Worm (Caenorhabditis elegans) whole organism, young adult: Measurements from ENCODE around the gene M02H5.8.

Experiments
- B0019.2 ChIP-seq: fragments of 200-800 bp; sonication (Bioruptor generic); conservative IDR thresholded peaks from 2 replicates; pipeline ENCODE4 v1.3.6; 2022; ENCODE audit warnings: missing genetic modification reagents, missing genetic modification characterization, missing compliant biosample characterization
- B0261.1 ChIP-seq: sonication (generic microtip); optimal IDR thresholded peaks from 2 replicates; lab custom pipeline; 2016; ENCODE audit warnings: mild to moderate bottlenecking, missing genetic modification characterization, moderate library complexity, missing compliant biosample characterization
- B0336.3 ChIP-seq: fragments of 200-800 bp; sonication (Bioruptor generic); IDR thresholded peaks from 2 replicates; pipeline ENCODE4 v1.3.6; 2022; ENCODE audit warnings: missing genetic modification characterization, missing compliant biosample characterization
- F22D6.2 ChIP-seq: sonication (generic microtip); optimal IDR thresholded peaks from 2 replicates; lab custom pipeline; 2016; ENCODE audit warnings: mild to moderate bottlenecking, missing genetic modification characterization, missing compliant biosample characterization
- F39B2.1 ChIP-seq: fragments of 200-800 bp; sonication (Bioruptor generic); IDR thresholded peaks from 2 replicates; pipeline ENCODE4 v1.3.6; 2022; ENCODE audit warnings: missing genetic modification reagents, missing genetic modification characterization, missing compliant biosample characterization
- F52B5.7 ChIP-seq: sonication (generic microtip); optimal IDR thresholded peaks from 2 replicates; lab custom pipeline; 2016; ENCODE audit warnings: mild to moderate bottlenecking, missing genetic modification characterization, missing compliant biosample characterization
- F57A8.1 ChIP-seq: fragments of 200-800 bp; sonication (Bioruptor generic); optimal IDR thresholded peaks from 2 replicates; lab custom pipeline; 2018; ENCODE audit warnings: mild to moderate bottlenecking, missing genetic modification characterization, moderate library complexity, missing compliant biosample characterization
- K12H6.12 ChIP-seq: fragments of 200-800 bp; sonication (Bioruptor generic); optimal IDR thresholded peaks from 2 replicates; lab custom pipeline; 2018; ENCODE audit warnings: mild to moderate bottlenecking, missing genetic modification characterization, missing compliant biosample characterization
- Y53G8AR.9 ChIP-seq: fragments of 200-800 bp; sonication (Bioruptor generic); conservative IDR thresholded peaks from 2 replicates; pipeline ENCODE4 v1.3.6; 2022; ENCODE audit warnings: missing genetic modification reagents, missing genetic modification characterization, missing compliant biosample characterization
- Y95B8A.8 ChIP-seq: fragments of 200-800 bp; sonication (Bioruptor generic); IDR thresholded peaks from 2 replicates; pipeline ENCODE4 v1.3.6; 2022; ENCODE audit warnings: missing genetic modification reagents, missing genetic modification characterization, missing compliant biosample characterization
- ZK185.1 ChIP-seq: sonication (generic microtip); optimal IDR thresholded peaks from 2 replicates; lab custom pipeline; 2016; ENCODE audit warnings: mild to moderate bottlenecking, missing genetic modification characterization, missing compliant biosample characterization; ENCODE audit not compliant: poor library complexity, severe bottlenecking
- aptf-2 ChIP-seq: fragments of 200-800 bp; sonication (Bioruptor generic); conservative IDR thresholded peaks from 2 replicates; pipeline ENCODE4 v1.3.6; 2022; ENCODE audit warnings: missing genetic modification reagents, missing genetic modification characterization, missing compliant biosample characterization
- aptf-3 ChIP-seq: fragments of 200-800 bp; sonication (Bioruptor generic); IDR thresholded peaks from 2 replicates; pipeline ENCODE4 v1.3.6; 2022; ENCODE audit warnings: missing genetic modification characterization, missing compliant biosample characterization
- attf-5 ChIP-seq: fragments of 200-800 bp; sonication (Bioruptor generic); optimal IDR thresholded peaks from 2 replicates; lab custom pipeline; 2018; ENCODE audit warnings: mild to moderate bottlenecking, missing genetic modification characterization, missing compliant biosample characterization
- bed-1 ChIP-seq: fragments of 200-800 bp; sonication (Bioruptor generic); IDR thresholded peaks from 2 replicates; pipeline ENCODE4 v1.3.6; 2022; ENCODE audit warnings: missing genetic modification reagents, missing genetic modification characterization, missing compliant biosample characterization
- ceh-91 ChIP-seq: fragments of 200-800 bp; sonication (Bioruptor generic); IDR thresholded peaks from 2 replicates; pipeline ENCODE4 v1.3.6; 2022; ENCODE audit warnings: missing genetic modification reagents, missing genetic modification characterization, missing compliant biosample characterization
- chd-7 ChIP-seq: sonication (generic microtip); optimal IDR thresholded peaks from 2 replicates; lab custom pipeline; 2016; ENCODE audit warnings: mild to moderate bottlenecking, missing genetic modification characterization, moderate library complexity, missing compliant biosample characterization
- dpff-1 ChIP-seq: sonication (generic microtip); optimal IDR thresholded peaks from 2 replicates; lab custom pipeline; 2017; ENCODE audit warnings: mild to moderate bottlenecking, missing genetic modification characterization, missing compliant biosample characterization
- gei-17 ChIP-seq: fragments of 200-800 bp; sonication (Bioruptor generic); optimal IDR thresholded peaks from 2 replicates; lab custom pipeline; 2018; ENCODE audit warnings: mild to moderate bottlenecking, missing genetic modification characterization, missing compliant biosample characterization
- him-1 ChIP-seq: sonication (generic microtip); optimal IDR thresholded peaks from 2 replicates; lab custom pipeline; 2016; ENCODE audit warnings: missing genotype, missing genetic modification reagents, missing genetic modification characterization, missing compliant biosample characterization
- hlh-12 ChIP-seq: sonication (generic microtip); optimal IDR thresholded peaks from 2 replicates; lab custom pipeline; 2016; ENCODE audit warnings: missing genetic modification characterization, missing compliant biosample characterization
- lag-1 ChIP-seq: fragments of 200-800 bp; sonication (Bioruptor generic); IDR thresholded peaks from 2 replicates; pipeline ENCODE4 v1.3.6; 2022; ENCODE audit warnings: missing genetic modification reagents, missing genetic modification characterization, missing compliant biosample characterization
- let-607 ChIP-seq, 2 experiments: fragments of 200-800 bp in 1 of 2; sonication (Bioruptor generic) in 1 of 2; sonication (generic microtip) in 1 of 2; optimal IDR thresholded peaks; 2 replicates each; lab custom pipeline; 2016 to 2018; ENCODE audit warnings: mild to moderate bottlenecking in 2 of 2, missing compliant biosample characterization in 2 of 2, missing genetic modification characterization in 2 of 2, moderate library complexity in 2 of 2, missing genotype in 1 of 2
- mel-28 ChIP-seq: sonication (generic microtip); optimal IDR thresholded peaks from 2 replicates; lab custom pipeline; 2016; ENCODE audit warnings: borderline replicate concordance, mild to moderate bottlenecking, missing genetic modification characterization, missing compliant biosample characterization
- mes-4 ChIP-seq: sonication (generic microtip); optimal IDR thresholded peaks from 2 replicates; lab custom pipeline; 2016; ENCODE audit warnings: missing genotype, missing genetic modification characterization, missing compliant biosample characterization
- nhr-80 ChIP-seq: sonication (generic microtip); optimal IDR thresholded peaks from 2 replicates; lab custom pipeline; 2016; ENCODE audit warnings: missing genetic modification characterization, missing compliant biosample characterization
- nhr-90 ChIP-seq: sonication (generic microtip); optimal IDR thresholded peaks from 2 replicates; lab custom pipeline; 2016; ENCODE audit warnings: missing genotype, mild to moderate bottlenecking, missing genetic modification characterization, missing compliant biosample characterization
- repo-1 ChIP-seq: sonication (generic microtip); optimal IDR thresholded peaks from 2 replicates; lab custom pipeline; 2017; ENCODE audit warnings: mild to moderate bottlenecking, missing genetic modification characterization, missing compliant biosample characterization
- sdz-38 ChIP-seq: sonication (generic microtip); optimal IDR thresholded peaks from 2 replicates; lab custom pipeline; 2016; ENCODE audit warnings: missing genotype, missing genetic modification characterization, missing compliant biosample characterization
- snpc-1.3 ChIP-seq: sonication (generic microtip); optimal IDR thresholded peaks from 2 replicates; lab custom pipeline; 2017; ENCODE audit warnings: missing genetic modification characterization, mild to moderate bottlenecking, missing compliant biosample characterization, antibody characterized with exemption, moderate library complexity, missing genotype, missing genetic modification reagents; ENCODE audit not compliant: insufficient read depth
- snpc-4 ChIP-seq, 5 experiments: fragments of 150-350 bp in 1 of 5; sonication (generic microtip) in 4 of 5; optimal IDR thresholded peaks; 2 replicates each; lab custom pipeline; 2014 to 2018; ENCODE audit warnings: missing genetic modification characterization in 5 of 5, missing biosample characterization in 3 of 5, antibody characterized with exemption in 2 of 5, mild to moderate bottlenecking in 2 of 5, missing compliant biosample characterization in 2 of 5, missing genotype in 2 of 5, moderate library complexity in 2 of 5, missing genetic modification reagents in 1 of 5
- tbx-9 ChIP-seq: sonication (generic microtip); optimal IDR thresholded peaks from 2 replicates; lab custom pipeline; 2016; ENCODE audit warnings: borderline replicate concordance, missing genetic modification characterization, inconsistent platforms, missing compliant biosample characterization
- unc-130 ChIP-seq: sonication (generic microtip); optimal IDR thresholded peaks from 2 replicates; lab custom pipeline; 2016; ENCODE audit warnings: missing genetic modification reagents, missing genetic modification characterization, missing compliant biosample characterization
- ztf-18 ChIP-seq: sonication (generic microtip); optimal IDR thresholded peaks from 2 replicates; lab custom pipeline; 2016; ENCODE audit warnings: missing genotype, mild to moderate bottlenecking, missing genetic modification characterization, missing compliant biosample characterization
- ztf-22 ChIP-seq: fragments of 200-800 bp; sonication (Bioruptor generic); optimal IDR thresholded peaks from 2 replicates; lab custom pipeline; 2018; ENCODE audit warnings: mild to moderate bottlenecking, missing genetic modification characterization, moderate library complexity, missing compliant biosample characterization
- ztf-3 ChIP-seq: fragments of 200-800 bp; sonication (Bioruptor generic); optimal IDR thresholded peaks from 2 replicates; lab custom pipeline; 2018; ENCODE audit warnings: mild to moderate bottlenecking, missing genetic modification characterization, missing compliant biosample characterization

M02H5.8 gene

ce11 chrV:449685-450084, at the start of gene M02H5.8:
TSS of gene M02H5.8 (plus strand) at chrV:449981.
- no peak for TF ChIP-seq ZK185.1 (tag; lab: Kevin White, UChicago)
- TF ChIP-seq B0019.2 (GFP tag; lab: Robert Waterston, UW): no peak
- TF ChIP-seq nhr-80: peak; percentile 72
- TF ChIP-seq repo-1: no peak
- TF ChIP-seq, all 124 proteins: peak for 1

ce11 chrV:403028-403427, 46.8 kb upstream of the M02H5.8 start, which contains the start of gene srh-62:
TSS of gene srh-62 (minus strand) at chrV:403128.
- TF ChIP-seq Y95B8A.8 (GFP tag; lab: Robert Waterston, UW) (no peak), snpc-4 (GFP tag; optimal IDR thresholded peaks at IDR 0.05; lab: Kevin White, UChicago) (no peak), snpc-4 (tag; optimal IDR thresholded peaks at IDR 0.05; lab: Kevin White, UChicago) (no peak), nhr-90 (no peak), nhr-80 (no peak), aptf-2 (GFP tag; lab: Robert Waterston, UW) (no peak), snpc-1.3 (tag; lab: Kevin White, UChicago) (no peak), chd-7 (tag; lab: Kevin White, UChicago) (no peak), tbx-9 (tag; lab: Kevin White, UChicago) (no peak), F57A8.1 (no peak), gei-17 (GFP tag; lab: Kevin White, UChicago) (no peak), hlh-12 (tag; lab: Kevin White, UChicago) (no peak), bed-1 (GFP tag; lab: Robert Waterston, UW) (no peak), ztf-22 (no peak), K12H6.12 (tag; lab: Kevin White, UChicago) (no peak), mes-4 (tag; lab: Kevin White, UChicago) (no peak), B0261.1 (tag; lab: Kevin White, UChicago) (no peak)

ce11 chrV:404210-404669, 45.5 kb upstream of the M02H5.8 start, which contains the start of gene nhr-252:
TSS of gene nhr-252 (plus strand) at chrV:404619.
- TF ChIP-seq unc-130 (GFP tag; lab: Kevin White, UChicago) (no peak), ceh-91 (GFP tag; lab: Robert Waterston, UW) (no peak), mel-28 (tag; lab: Kevin White, UChicago) (no peak), sdz-38 (tag; lab: Kevin White, UChicago) (no peak), B0336.3 (GFP tag; lab: Robert Waterston, UW) (no peak), snpc-1.3 (tag; lab: Kevin White, UChicago) (no peak)

- TF ChIP-seq lag-1: no peak
- no peak for TF ChIP-seq F52B5.7 (tag; lab: Kevin White, UChicago)
- TF ChIP-seq Y53G8AR.9 (GFP tag; lab: Robert Waterston, UW): no peak
- TF ChIP-seq aptf-3 (GFP tag; lab: Robert Waterston, UW): no peak
- TF ChIP-seq ztf-3: no peak
- TF ChIP-seq dpff-1: no peak
- no peak for TF ChIP-seq repo-1
- TF ChIP-seq F22D6.2 (tag; lab: Kevin White, UChicago): no peak
- TF ChIP-seq F39B2.1: no peak
- TF ChIP-seq let-607 (tag; optimal IDR thresholded peaks at IDR 0.05; lab: Kevin White, UChicago): no peak
- no peak for TF ChIP-seq attf-5 (GFP tag; lab: Kevin White, UChicago)
- no peak for TF ChIP-seq him-1 (tag; lab: Kevin White, UChicago)
- no peak for TF ChIP-seq ztf-18 (tag; lab: Kevin White, UChicago)
Measured at ce11 chrV:412820-413219, 37.0 kb upstream of the M02H5.8 start.
